Fruit fly (Drosophila melanogaster) whole organism, embryonic: Measurements from ENCODE around the gene CG1273.

Source experiments
- CG17385 ChIP-seq: fragments of 200-800 bp; sonication (Bioruptor generic); optimal IDR thresholded peaks from 3 replicates; lab custom pipeline; 2018; ENCODE audit warnings: missing biosample characterization, mild to moderate bottlenecking, missing genetic modification characterization
- CG3838 ChIP-seq: fragments of 200-800 bp; sonication (Bioruptor generic); optimal IDR thresholded peaks from 3 replicates; lab custom pipeline; 2016; ENCODE audit warnings: missing biosample characterization, missing genetic modification characterization
- CG3847 ChIP-seq: fragments of 200-800 bp; sonication (Bioruptor generic); IDR thresholded peaks from 2 replicates; pipeline ENCODE4 v1.3.6; 2022; ENCODE audit warnings: missing biosample characterization, missing genetic modification characterization
- CG6813 ChIP-seq: fragments of 200-800 bp; sonication (Bioruptor generic); optimal IDR thresholded peaks from 2 replicates; lab custom pipeline; 2017; ENCODE audit warnings: missing biosample characterization, missing genetic modification characterization, mild to moderate bottlenecking, moderate library complexity, missing genetic modification reagents
- Doc3 ChIP-seq: fragments of 200-800 bp; sonication (Bioruptor generic); IDR thresholded peaks from 3 replicates; pipeline ENCODE4 v1.3.6; 2022; ENCODE audit warnings: missing biosample characterization, missing genetic modification characterization; ENCODE audit not compliant: partially characterized antibody
- Fer3 ChIP-seq: fragments of 200-800 bp; sonication (Bioruptor generic); optimal IDR thresholded peaks from 2 replicates; lab custom pipeline; 2018; ENCODE audit warnings: missing biosample characterization, mild to moderate bottlenecking, missing genetic modification characterization, moderate library complexity
- Opbp ChIP-seq: fragments of 200-800 bp; sonication (Bioruptor generic); IDR thresholded peaks from 3 replicates; pipeline ENCODE4 v1.3.6; 2022; ENCODE audit warnings: missing biosample characterization, missing genetic modification characterization; ENCODE audit not compliant: partially characterized antibody
- chif ChIP-seq, 2 experiments: fragments of 200-800 bp; sonication (Bioruptor generic); optimal IDR thresholded peaks; 3 replicates each; lab custom pipeline; 2016; ENCODE audit warnings: missing biosample characterization in 2 of 2, missing genetic modification characterization in 2 of 2
- insv ChIP-seq, 2 experiments: fragments of 200-800 bp; sonication (Bioruptor generic); optimal IDR thresholded peaks; 3 replicates each; lab custom pipeline; 2016 to 2018; ENCODE audit warnings: missing biosample characterization in 2 of 2, missing genetic modification characterization in 2 of 2
- pho ChIP-seq: fragments of 200-800 bp; sonication (Bioruptor generic); optimal IDR thresholded peaks from 2 replicates; lab custom pipeline; 2016; ENCODE audit warnings: missing biosample characterization, missing genetic modification characterization
- rib ChIP-seq: fragments of 200-800 bp; sonication (Bioruptor generic); IDR thresholded peaks from 2 replicates; pipeline ENCODE4 v1.3.6; 2022; ENCODE audit warnings: missing biosample characterization, missing genetic modification characterization
- zen2 ChIP-seq: fragments of 200-800 bp; sonication (Bioruptor generic); IDR thresholded peaks from 3 replicates; pipeline ENCODE4 v1.3.6; 2022; ENCODE audit warnings: missing biosample characterization, missing genetic modification characterization; ENCODE audit not compliant: partially characterized antibody

dm6 chr3L:4277796-4278195 lies 14.3 kb downstream of the CG1273 start, which contains the start of gene Ctl1:
- TF ChIP-seq CG3838 (GFP tag; lab: Kevin White, UChicago) (no peak), chif (GFP tag; optimal IDR thresholded peaks at IDR 0.05; lab: Kevin White, UChicago) (no peak), Opbp (GFP tag; lab: Robert Waterston, UW) (no peak), CG6813 (no peak), pho (GFP tag; lab: Kevin White, UChicago) (no peak), Doc3 (GFP tag; lab: Robert Waterston, UW) (no peak), insv (GFP tag; optimal IDR thresholded peaks at IDR 0.05; lab: Kevin White, UChicago) (no peak), CG17385 (GFP tag; lab: Kevin White, UChicago) (no peak), rib (GFP tag; lab: Robert Waterston, UW) (no peak), zen2 (GFP tag; lab: Robert Waterston, UW) (no peak), Fer3 (no peak), CG3847 (peak; percentile 26; the same call in 1 of the 2 replicates)
